Fruit fly (Drosophila melanogaster) Kc167 (cell line): ENCODE measurements around the gene CG15571.

Source experiments
- insv ChIP-seq: fragments of >200 bp; optimal IDR thresholded peaks from 3 replicates; lab custom pipeline; 2018; ENCODE audit warnings: missing external identifiers
- ttk ChIP-seq: sonication (Bioruptor generic); optimal IDR thresholded peaks from 2 replicates; lab custom pipeline; 2017; ENCODE audit warnings: missing external identifiers

dm6 chrX:4205346-4206178 lies 11.6 kb downstream of the CG15571 start, which contains the start of gene Fas2:
- TF ChIP-seq insv (lab: Kevin White, UChicago): no peak
- no peak for TF ChIP-seq ttk (lab: Kevin White, UChicago)
